Fruit fly (Drosophila melanogaster) whole organism, prepupa: ENCODE measurements around the gene CG5966.
"Not testable (repeated sequence)": the region's sequence is repeated elsewhere in the genome, so short reads cannot be mapped to it uniquely, and the experiment has no call there.

Experiments
- CG6792 ChIP-seq: fragments of 200-800 bp; sonication (Bioruptor generic); optimal IDR thresholded peaks from 3 replicates; lab custom pipeline; 2016; ENCODE audit warnings: missing biosample characterization, missing genetic modification characterization
- CG7368 ChIP-seq: fragments of 200-800 bp; sonication (Bioruptor generic); optimal IDR thresholded peaks from 3 replicates; lab custom pipeline; 2016; ENCODE audit warnings: missing biosample characterization, missing genetic modification characterization
- CG8119 ChIP-seq: fragments of 200-800 bp; sonication (Bioruptor generic); IDR thresholded peaks from 3 replicates; pipeline ENCODE4 v1.3.6; 2022; ENCODE audit warnings: missing biosample characterization, missing genetic modification characterization
- Smox ChIP-seq: fragments of 200-800 bp; sonication (Bioruptor generic); optimal IDR thresholded peaks from 3 replicates; lab custom pipeline; 2016; ENCODE audit warnings: missing biosample characterization, missing genetic modification characterization
- acj6 ChIP-seq: fragments of 200-800 bp; sonication (Bioruptor generic); optimal IDR thresholded peaks from 3 replicates; lab custom pipeline; 2016; ENCODE audit warnings: missing biosample characterization, missing genetic modification characterization
- vri ChIP-seq: fragments of 200-800 bp; sonication (Bioruptor generic); optimal IDR thresholded peaks from 3 replicates; lab custom pipeline; 2016; ENCODE audit warnings: missing biosample characterization, mild to moderate bottlenecking, missing genetic modification characterization

- TF ChIP-seq vri (GFP tag; lab: Kevin White, UChicago); CG8119; CG7368 (GFP tag; lab: Kevin White, UChicago); Smox (GFP tag; lab: Kevin White, UChicago); CG6792; acj6: not testable (repeated sequence)
Observed at dm6 chrX:5942306-5942705, 46.3 kb upstream of the CG5966 start, which contains the start of gene CG12728.
